Worm (Caenorhabditis elegans) whole organism, young adult: ENCODE measurements around the gene fsn-1.

ENCODE experiments used
- B0019.2 ChIP-seq: fragments of 200-800 bp; sonication (Bioruptor generic); conservative IDR thresholded peaks from 2 replicates; pipeline ENCODE4 v1.3.6; 2022; ENCODE audit warnings: missing genetic modification reagents, missing genetic modification characterization, missing compliant biosample characterization
- F33H1.4 ChIP-seq: fragments of 200-800 bp; sonication (Bioruptor generic); IDR thresholded peaks from 2 replicates; pipeline ENCODE4 v1.3.6; 2022; ENCODE audit warnings: missing genetic modification reagents, missing genetic modification characterization, missing compliant biosample characterization
- F39B2.1 ChIP-seq: fragments of 200-800 bp; sonication (Bioruptor generic); IDR thresholded peaks from 2 replicates; pipeline ENCODE4 v1.3.6; 2022; ENCODE audit warnings: missing genetic modification reagents, missing genetic modification characterization, missing compliant biosample characterization
- F52B5.7 ChIP-seq: sonication (generic microtip); optimal IDR thresholded peaks from 2 replicates; lab custom pipeline; 2016; ENCODE audit warnings: mild to moderate bottlenecking, missing genetic modification characterization, missing compliant biosample characterization
- F57A8.1 ChIP-seq: fragments of 200-800 bp; sonication (Bioruptor generic); optimal IDR thresholded peaks from 2 replicates; lab custom pipeline; 2018; ENCODE audit warnings: mild to moderate bottlenecking, missing genetic modification characterization, moderate library complexity, missing compliant biosample characterization
- F57C9.4 ChIP-seq: sonication (generic microtip); optimal IDR thresholded peaks from 2 replicates; lab custom pipeline; 2017; ENCODE audit warnings: mild to moderate bottlenecking, missing genetic modification characterization, missing compliant biosample characterization
- T07F8.4 ChIP-seq: sonication (generic microtip); optimal IDR thresholded peaks from 2 replicates; lab custom pipeline; 2016; ENCODE audit warnings: mild to moderate bottlenecking, missing genetic modification characterization, moderate library complexity, missing compliant biosample characterization
- Y53F4B.3 ChIP-seq: fragments of 200-800 bp; sonication (Bioruptor generic); IDR thresholded peaks from 2 replicates; pipeline ENCODE4 v1.3.6; 2022; ENCODE audit warnings: missing genetic modification reagents, missing genetic modification characterization, missing compliant biosample characterization
- ama-1 ChIP-seq, 3 experiments: fragments of 150-350 bp in 1 of 3; sonication (generic microtip) in 2 of 3; optimal IDR thresholded peaks; 2 replicates each; lab custom pipeline; 2014 to 2018; ENCODE audit warnings: missing biosample characterization in 2 of 3, missing genetic modification characterization in 2 of 3, missing genetic modification reagents in 2 of 3
- aptf-2 ChIP-seq: fragments of 200-800 bp; sonication (Bioruptor generic); conservative IDR thresholded peaks from 2 replicates; pipeline ENCODE4 v1.3.6; 2022; ENCODE audit warnings: missing genetic modification reagents, missing genetic modification characterization, missing compliant biosample characterization
- aptf-3 ChIP-seq: fragments of 200-800 bp; sonication (Bioruptor generic); IDR thresholded peaks from 2 replicates; pipeline ENCODE4 v1.3.6; 2022; ENCODE audit warnings: missing genetic modification characterization, missing compliant biosample characterization
- attf-6 ChIP-seq: fragments of 200-800 bp; sonication (Bioruptor generic); IDR thresholded peaks from 2 replicates; pipeline ENCODE4 v1.3.6; 2022; ENCODE audit warnings: missing genetic modification reagents, missing genetic modification characterization, missing compliant biosample characterization
- bed-1 ChIP-seq: fragments of 200-800 bp; sonication (Bioruptor generic); IDR thresholded peaks from 2 replicates; pipeline ENCODE4 v1.3.6; 2022; ENCODE audit warnings: missing genetic modification reagents, missing genetic modification characterization, missing compliant biosample characterization
- bed-2 ChIP-seq: fragments of 200-800 bp; sonication (Bioruptor generic); IDR thresholded peaks from 2 replicates; pipeline ENCODE4 v1.3.6; 2022; ENCODE audit warnings: missing genetic modification reagents, missing genetic modification characterization, missing compliant biosample characterization
- cebp-1 ChIP-seq, 2 experiments: fragments of 200-800 bp in 1 of 2; sonication (Bioruptor generic) in 1 of 2; sonication (generic microtip) in 1 of 2; IDR thresholded peaks in 1 of 2; optimal IDR thresholded peaks in 1 of 2; 2 replicates each; pipeline versions ENCODE4 v1.3.6 to Lab custom; 2017 to 2022; ENCODE audit warnings: missing compliant biosample characterization in 2 of 2, missing genetic modification characterization in 2 of 2, mild to moderate bottlenecking in 1 of 2, missing genetic modification reagents in 1 of 2, moderate library complexity in 1 of 2
- ceh-100 ChIP-seq: fragments of 200-800 bp; sonication (Bioruptor generic); IDR thresholded peaks from 2 replicates; pipeline ENCODE4 v1.3.6; 2022; ENCODE audit warnings: missing genetic modification reagents, missing genetic modification characterization, missing compliant biosample characterization
- ceh-79 ChIP-seq: sonication (generic microtip); optimal IDR thresholded peaks from 2 replicates; lab custom pipeline; 2017; ENCODE audit warnings: mild to moderate bottlenecking, missing genetic modification characterization, missing compliant biosample characterization
- ceh-91 ChIP-seq: fragments of 200-800 bp; sonication (Bioruptor generic); IDR thresholded peaks from 2 replicates; pipeline ENCODE4 v1.3.6; 2022; ENCODE audit warnings: missing genetic modification reagents, missing genetic modification characterization, missing compliant biosample characterization
- dox-1 ChIP-seq: fragments of 200-800 bp; sonication (Bioruptor generic); IDR thresholded peaks from 2 replicates; pipeline ENCODE4 v1.3.6; 2022; ENCODE audit warnings: missing genetic modification reagents, missing genetic modification characterization, missing compliant biosample characterization
- egl-18 ChIP-seq: fragments of 200-800 bp; sonication (Bioruptor generic); IDR thresholded peaks from 2 replicates; pipeline ENCODE4 v1.3.6; 2022; ENCODE audit warnings: missing genetic modification reagents, missing genetic modification characterization, missing compliant biosample characterization
- egl-44 ChIP-seq: fragments of 200-800 bp; sonication (Bioruptor generic); IDR thresholded peaks from 2 replicates; pipeline ENCODE4 v1.3.6; 2022; ENCODE audit warnings: missing genetic modification reagents, missing genetic modification characterization, missing compliant biosample characterization
- gei-17 ChIP-seq: fragments of 200-800 bp; sonication (Bioruptor generic); optimal IDR thresholded peaks from 2 replicates; lab custom pipeline; 2018; ENCODE audit warnings: mild to moderate bottlenecking, missing genetic modification characterization, missing compliant biosample characterization
- hmg-1.2 ChIP-seq: fragments of 200-800 bp; sonication (Bioruptor generic); IDR thresholded peaks from 2 replicates; pipeline ENCODE4 v1.3.6; 2022; ENCODE audit warnings: missing genetic modification reagents, missing genetic modification characterization, missing compliant biosample characterization
- hrde-1 ChIP-seq: sonication (generic microtip); optimal IDR thresholded peaks from 2 replicates; lab custom pipeline; 2016; ENCODE audit warnings: missing genetic modification characterization, mild to moderate bottlenecking, missing compliant biosample characterization, moderate library complexity, missing genotype, missing genetic modification reagents, borderline replicate concordance
- let-526 ChIP-seq: fragments of 200-800 bp; sonication (Bioruptor generic); IDR thresholded peaks from 2 replicates; pipeline ENCODE4 v1.3.6; 2022; ENCODE audit warnings: missing genetic modification reagents, missing genetic modification characterization, missing compliant biosample characterization
- let-607 ChIP-seq, 2 experiments: fragments of 200-800 bp in 1 of 2; sonication (Bioruptor generic) in 1 of 2; sonication (generic microtip) in 1 of 2; optimal IDR thresholded peaks; 2 replicates each; lab custom pipeline; 2016 to 2018; ENCODE audit warnings: mild to moderate bottlenecking in 2 of 2, missing compliant biosample characterization in 2 of 2, missing genetic modification characterization in 2 of 2, moderate library complexity in 2 of 2, missing genotype in 1 of 2
- lin-26 ChIP-seq: fragments of 200-800 bp; sonication (Bioruptor generic); IDR thresholded peaks from 2 replicates; pipeline ENCODE4 v1.3.6; 2022; ENCODE audit warnings: missing genetic modification reagents, missing genetic modification characterization, missing compliant biosample characterization
- lin-40 ChIP-seq: sonication (generic microtip); optimal IDR thresholded peaks from 2 replicates; lab custom pipeline; 2016; ENCODE audit warnings: missing genetic modification characterization, mild to moderate bottlenecking, missing compliant biosample characterization, missing genotype, missing genetic modification reagents
- lir-1 ChIP-seq: fragments of 200-800 bp; sonication (Bioruptor generic); conservative IDR thresholded peaks from 2 replicates; pipeline ENCODE4 v1.3.6; 2022; ENCODE audit warnings: missing genetic modification reagents, missing genetic modification characterization, missing compliant biosample characterization
- lsl-1 ChIP-seq: fragments of 200-800 bp; sonication (Bioruptor generic); optimal IDR thresholded peaks from 2 replicates; lab custom pipeline; 2018; ENCODE audit warnings: mild to moderate bottlenecking, missing genetic modification characterization, moderate library complexity, missing compliant biosample characterization
- lsy-27 ChIP-seq: sonication (generic microtip); optimal IDR thresholded peaks from 2 replicates; lab custom pipeline; 2017; ENCODE audit warnings: missing genetic modification characterization, mild to moderate bottlenecking, missing compliant biosample characterization, antibody characterized with exemption, missing genotype, borderline replicate concordance; ENCODE audit not compliant: insufficient read depth
- madf-6 ChIP-seq: fragments of 200-800 bp; sonication (Bioruptor generic); IDR thresholded peaks from 2 replicates; pipeline ENCODE4 v1.3.6; 2022; ENCODE audit warnings: missing genetic modification reagents, missing genetic modification characterization, missing compliant biosample characterization
- mcd-1 ChIP-seq: fragments of 200-800 bp; sonication (Bioruptor generic); IDR thresholded peaks from 2 replicates; pipeline ENCODE4 v1.3.6; 2022; ENCODE audit warnings: missing genetic modification reagents, missing genetic modification characterization, missing compliant biosample characterization
- mel-28 ChIP-seq: sonication (generic microtip); optimal IDR thresholded peaks from 2 replicates; lab custom pipeline; 2016; ENCODE audit warnings: borderline replicate concordance, mild to moderate bottlenecking, missing genetic modification characterization, missing compliant biosample characterization
- nfya-1 ChIP-seq: sonication (generic microtip); optimal IDR thresholded peaks from 2 replicates; lab custom pipeline; 2017; ENCODE audit warnings: antibody characterized with exemption, missing compliant biosample characterization, missing genetic modification characterization, borderline replicate concordance; ENCODE audit not compliant: insufficient read depth
- sdz-38 ChIP-seq: sonication (generic microtip); optimal IDR thresholded peaks from 2 replicates; lab custom pipeline; 2016; ENCODE audit warnings: missing genotype, missing genetic modification characterization, missing compliant biosample characterization
- sea-2 ChIP-seq: fragments of 200-800 bp; sonication (Bioruptor generic); IDR thresholded peaks from 2 replicates; pipeline ENCODE4 v1.3.6; 2022; ENCODE audit warnings: missing genetic modification characterization, missing compliant biosample characterization
- snpc-1.1 ChIP-seq: sonication (generic microtip); optimal IDR thresholded peaks from 2 replicates; lab custom pipeline; 2017; ENCODE audit warnings: missing genetic modification characterization, mild to moderate bottlenecking, missing compliant biosample characterization, antibody characterized with exemption, moderate library complexity, missing genotype, missing genetic modification reagents; ENCODE audit not compliant: insufficient read depth
- snpc-1.3 ChIP-seq: sonication (generic microtip); optimal IDR thresholded peaks from 2 replicates; lab custom pipeline; 2017; ENCODE audit warnings: missing genetic modification characterization, mild to moderate bottlenecking, missing compliant biosample characterization, antibody characterized with exemption, moderate library complexity, missing genotype, missing genetic modification reagents; ENCODE audit not compliant: insufficient read depth
- snpc-4 ChIP-seq, 5 experiments: fragments of 150-350 bp in 1 of 5; sonication (generic microtip) in 4 of 5; optimal IDR thresholded peaks; 2 replicates each; lab custom pipeline; 2014 to 2018; ENCODE audit warnings: missing genetic modification characterization in 5 of 5, missing biosample characterization in 3 of 5, antibody characterized with exemption in 2 of 5, mild to moderate bottlenecking in 2 of 5, missing compliant biosample characterization in 2 of 5, missing genotype in 2 of 5, moderate library complexity in 2 of 5, missing genetic modification reagents in 1 of 5
- tbp1 ChIP-seq: fragments of 200-800 bp; sonication (Bioruptor generic); optimal IDR thresholded peaks from 2 replicates; lab custom pipeline; 2018; ENCODE audit warnings: mild to moderate bottlenecking, missing genetic modification characterization, missing compliant biosample characterization
- unc-130 ChIP-seq: sonication (generic microtip); optimal IDR thresholded peaks from 2 replicates; lab custom pipeline; 2016; ENCODE audit warnings: missing genetic modification reagents, missing genetic modification characterization, missing compliant biosample characterization
- unc-62 ChIP-seq: fragments of 150-350 bp; optimal IDR thresholded peaks from 2 replicates; lab custom pipeline; 2014; ENCODE audit warnings: missing biosample characterization, missing genetic modification reagents, missing genetic modification characterization
- zim-3 ChIP-seq: sonication (generic microtip); optimal IDR thresholded peaks from 2 replicates; lab custom pipeline; 2017; ENCODE audit warnings: mild to moderate bottlenecking, missing genetic modification characterization, moderate library complexity, missing compliant biosample characterization
- ztf-25 ChIP-seq: fragments of 200-800 bp; sonication (Bioruptor generic); IDR thresholded peaks from 2 replicates; pipeline ENCODE4 v1.3.6; 2022; ENCODE audit warnings: missing genetic modification reagents, missing genetic modification characterization, missing compliant biosample characterization

fsn-1 gene

DNA sequence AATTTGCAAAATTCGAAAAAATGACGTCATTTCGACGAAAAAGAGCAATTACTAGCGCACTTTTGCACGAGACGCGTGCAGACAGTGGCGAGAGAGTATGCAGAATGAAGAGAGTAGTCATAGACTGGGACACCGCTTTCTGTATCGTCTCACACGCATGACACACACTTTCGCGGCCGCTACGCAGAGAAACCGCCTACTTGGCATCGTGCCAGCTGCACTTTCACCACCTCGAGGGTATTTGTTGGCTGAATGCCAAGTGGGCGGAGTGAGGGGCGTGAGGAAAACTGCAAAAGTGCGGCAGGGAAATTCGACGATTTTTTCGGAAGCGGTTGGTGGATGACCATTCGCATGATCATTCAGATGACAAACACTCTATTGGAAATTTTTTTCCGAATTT lies 37.4 kb upstream of the fsn-1 start (continued):
- TF ChIP-seq bed-1 (GFP tag; lab: Robert Waterston, UW) (peak; percentile 86; the same call in 1 of the 2 replicates), ztf-25 (GFP tag; lab: Robert Waterston, UW) (0 out of 2 replicates have a peak, but pooled peaks have one; percentile 70), sdz-38 (no peak), cebp-1 (GFP tag; IDR thresholded peaks at IDR 0.05; lab: Robert Waterston, UW) (peak; percentile 87), cebp-1 (tag; optimal IDR thresholded peaks at IDR 0.05; lab: Kevin White, UChicago) (peak; percentile 98), egl-44 (GFP tag; lab: Robert Waterston, UW) (peak; percentile 98), nfya-1 (no peak), zim-3 (peak; percentile 64), snpc-1.1 (tag; lab: Kevin White, UChicago) (no peak), ceh-100 (peak; percentile 90), aptf-2 (peak; percentile 73; the same call in 1 of the 2 replicates), let-607 (tag; optimal IDR thresholded peaks at IDR 0.05; lab: Kevin White, UChicago) (peak; percentile 94 to 95), egl-18 (peak; percentile 94), F39B2.1 (GFP tag; lab: Robert Waterston, UW) (no peak), B0019.2 (GFP tag; lab: Robert Waterston, UW) (peak; percentile 71), let-526 (GFP tag; lab: Robert Waterston, UW) (peak; percentile 99), F33H1.4 (GFP tag; lab: Robert Waterston, UW) (peak; percentile 78), madf-6 (GFP tag; lab: Robert Waterston, UW) (peak; percentile 78), Y53F4B.3 (GFP tag; lab: Robert Waterston, UW) (no peak), mcd-1 (GFP tag; lab: Robert Waterston, UW) (peak; percentile 97), lin-40 (tag; lab: Kevin White, UChicago) (peak; percentile 99), attf-6 (GFP tag; lab: Robert Waterston, UW) (0 out of 2 replicates have a peak, but pooled peaks have one; percentile 62), dox-1 (GFP tag; lab: Robert Waterston, UW) (peak; percentile 99), lir-1 (GFP tag; lab: Robert Waterston, UW) (peak; percentile 96), F57A8.1 (GFP tag; lab: Kevin White, UChicago) (peak; percentile 22), ceh-91 (GFP tag; lab: Robert Waterston, UW) (peak; percentile 64), snpc-1.3 (tag; lab: Kevin White, UChicago) (no peak), aptf-3 (GFP tag; lab: Robert Waterston, UW) (no peak), snpc-4 (GFP tag; optimal IDR thresholded peaks at IDR 0.05; lab: Kevin White, UChicago) (peak; percentile 69), snpc-4 (tag; optimal IDR thresholded peaks at IDR 0.05; lab: Kevin White, UChicago) (peak; percentile 77 to 91 (median 82)), ceh-79 (tag; lab: Kevin White, UChicago) (peak; percentile 93), lsy-27 (tag; lab: Kevin White, UChicago) (no peak), gei-17 (GFP tag; lab: Kevin White, UChicago) (peak; percentile 92), F52B5.7 (tag; lab: Kevin White, UChicago) (peak; percentile 95), unc-62 (GFP tag; lab: Kevin White, UChicago) (peak; percentile 77), lin-26 (GFP tag; lab: Robert Waterston, UW) (peak; percentile 92), hmg-1.2 (GFP tag; lab: Robert Waterston, UW) (peak; percentile 95), ama-1 (optimal IDR thresholded peaks at IDR 0.05; lab: Kevin White, UChicago) (no peak), ama-1 (GFP tag; optimal IDR thresholded peaks at IDR 0.05; lab: Kevin White, UChicago) (no peak), hrde-1 (tag; lab: Kevin White, UChicago) (no peak), lsl-1 (GFP tag; lab: Kevin White, UChicago) (peak; percentile 49), T07F8.4 (tag; lab: Kevin White, UChicago) (peak; percentile 38), F57C9.4 (tag; lab: Kevin White, UChicago) (peak; percentile 58), unc-130 (GFP tag; lab: Kevin White, UChicago) (peak; percentile 9), bed-2 (peak; percentile 86), sea-2 (GFP tag; lab: Robert Waterston, UW) (peak; percentile 97), mel-28 (tag; lab: Kevin White, UChicago) (peak; percentile 48), tbp1 (GFP tag; lab: Kevin White, UChicago) (peak; percentile 77)
